Fruit fly (Drosophila melanogaster) whole organism, embryonic: ENCODE data around the gene CG15880.

Experiments
- Ada2b ChIP-seq: fragments of 200-800 bp; sonication (Bioruptor generic); IDR thresholded peaks from 2 replicates; pipeline ENCODE4 v1.3.6; 2022; ENCODE audit warnings: missing biosample characterization, missing genetic modification characterization
- Antp ChIP-seq: fragments of 200-800 bp; sonication (Bioruptor generic); optimal IDR thresholded peaks from 3 replicates; lab custom pipeline; 2016; ENCODE audit warnings: missing biosample characterization, missing genetic modification characterization
- Atf6 ChIP-seq: fragments of 200-800 bp; sonication (Bioruptor generic); IDR thresholded peaks from 2 replicates; pipeline ENCODE4 v1.3.6; 2022; ENCODE audit warnings: missing biosample characterization, missing genetic modification characterization
- BEAF-32 ChIP-seq: fragments of 200-800 bp; sonication (Bioruptor generic); optimal IDR thresholded peaks from 3 replicates; lab custom pipeline; 2017; ENCODE audit warnings: missing biosample characterization, missing genetic modification characterization, mild to moderate bottlenecking, moderate library complexity, missing genetic modification reagents
- CG10654 ChIP-seq: fragments of 200-800 bp; sonication (Bioruptor generic); optimal IDR thresholded peaks from 2 replicates; lab custom pipeline; 2016; ENCODE audit warnings: missing biosample characterization, missing genetic modification characterization
- CG11696 ChIP-seq: fragments of 200-800 bp; sonication (Bioruptor generic); IDR thresholded peaks from 2 replicates; pipeline ENCODE4 v1.3.6; 2022; ENCODE audit warnings: missing biosample characterization, missing genetic modification characterization
- CG15514 ChIP-seq: fragments of 200-800 bp; sonication (Bioruptor generic); optimal IDR thresholded peaks from 3 replicates; lab custom pipeline; 2017; ENCODE audit warnings: missing biosample characterization, missing genetic modification characterization, mild to moderate bottlenecking, moderate library complexity, missing genetic modification reagents
- CG16813 ChIP-seq: fragments of 200-800 bp; sonication (Bioruptor generic); IDR thresholded peaks from 3 replicates; pipeline ENCODE4 v1.3.6; 2022; ENCODE audit warnings: missing biosample characterization, missing genetic modification characterization; ENCODE audit not compliant: partially characterized antibody
- CG17361 ChIP-seq: fragments of 200-800 bp; sonication (Bioruptor generic); IDR thresholded peaks from 3 replicates; pipeline ENCODE4 v1.3.6; 2022; ENCODE audit warnings: missing biosample characterization, missing genetic modification characterization
- CG17568 ChIP-seq: fragments of 200-800 bp; sonication (Bioruptor generic); optimal IDR thresholded peaks from 2 replicates; lab custom pipeline; 2018; ENCODE audit warnings: missing biosample characterization, mild to moderate bottlenecking, missing genetic modification characterization, moderate library complexity
- CG17912 ChIP-seq: fragments of 200-800 bp; sonication (Bioruptor generic); optimal IDR thresholded peaks from 2 replicates; lab custom pipeline; 2018; ENCODE audit warnings: missing biosample characterization, mild to moderate bottlenecking, missing genetic modification characterization
- CG31365 ChIP-seq: fragments of 200-800 bp; sonication (Bioruptor generic); optimal IDR thresholded peaks from 2 replicates; lab custom pipeline; 2018; ENCODE audit warnings: missing biosample characterization, mild to moderate bottlenecking, missing genetic modification characterization
- CG33213 ChIP-seq: fragments of 200-800 bp; sonication (Bioruptor generic); optimal IDR thresholded peaks from 3 replicates; lab custom pipeline; 2016; ENCODE audit warnings: missing biosample characterization, missing genetic modification characterization
- CG33557 ChIP-seq: fragments of 200-800 bp; sonication (Bioruptor generic); optimal IDR thresholded peaks from 2 replicates; lab custom pipeline; 2019; ENCODE audit warnings: missing biosample characterization, mild to moderate bottlenecking, missing genetic modification characterization, moderate library complexity
- CG6854 ChIP-seq: fragments of 200-800 bp; sonication (Bioruptor generic); optimal IDR thresholded peaks from 3 replicates; lab custom pipeline; 2017; ENCODE audit warnings: missing biosample characterization, mild to moderate bottlenecking, missing genetic modification characterization
- CG8478 ChIP-seq: fragments of >200 bp; optimal IDR thresholded peaks from 2 replicates; lab custom pipeline; 2018
- CG8944 ChIP-seq: fragments of 200-800 bp; sonication (Bioruptor generic); optimal IDR thresholded peaks from 3 replicates; lab custom pipeline; 2016; ENCODE audit warnings: missing biosample characterization, missing genetic modification characterization
- CG9437 ChIP-seq: fragments of 200-800 bp; sonication (Bioruptor generic); optimal IDR thresholded peaks from 2 replicates; lab custom pipeline; 2018; ENCODE audit warnings: missing biosample characterization, mild to moderate bottlenecking, missing genetic modification characterization
- CG9609 ChIP-seq: fragments of 200-800 bp; sonication (Bioruptor generic); optimal IDR thresholded peaks from 3 replicates; lab custom pipeline; 2016; ENCODE audit warnings: missing biosample characterization, missing genetic modification characterization
- CrebB ChIP-seq: fragments of 200-800 bp; sonication (Bioruptor generic); optimal IDR thresholded peaks from 3 replicates; lab custom pipeline; 2018; ENCODE audit warnings: missing biosample characterization, mild to moderate bottlenecking, missing genetic modification characterization
- D ChIP-seq, 2 experiments: fragments of 200-800 bp in 1 of 2; fragments of >200 bp in 1 of 2; sonication (Bioruptor generic) in 1 of 2; optimal IDR thresholded peaks; 2 replicates in 1 of 2; 3 replicates in 1 of 2; lab custom pipeline; 2017; ENCODE audit warnings: mild to moderate bottlenecking in 1 of 2, missing biosample characterization in 1 of 2, missing genetic modification characterization in 1 of 2, missing genetic modification reagents in 1 of 2
- Fer3 ChIP-seq: fragments of 200-800 bp; sonication (Bioruptor generic); optimal IDR thresholded peaks from 2 replicates; lab custom pipeline; 2018; ENCODE audit warnings: missing biosample characterization, mild to moderate bottlenecking, missing genetic modification characterization, moderate library complexity
- Hsf ChIP-seq: fragments of 200-800 bp; sonication (Bioruptor generic); optimal IDR thresholded peaks from 3 replicates; lab custom pipeline; 2016; ENCODE audit warnings: missing biosample characterization, missing genetic modification characterization
- Jarid2 ChIP-seq: fragments of 200-800 bp; sonication (Bioruptor generic); optimal IDR thresholded peaks from 3 replicates; lab custom pipeline; 2017; ENCODE audit warnings: mild to moderate bottlenecking, missing biosample characterization, missing genetic modification reagents, missing genetic modification characterization
- Kr ChIP-seq: fragments of 200-800 bp; sonication (Bioruptor generic); optimal IDR thresholded peaks from 2 replicates; lab custom pipeline; 2017; ENCODE audit warnings: missing biosample characterization, mild to moderate bottlenecking, missing genetic modification characterization
- Med ChIP-seq: fragments of 200-800 bp; sonication (Bioruptor generic); peaks from one replicate; lab custom pipeline; 2016; ENCODE audit warnings: missing biosample characterization, missing genetic modification characterization, mild to moderate bottlenecking, inconsistent platforms, moderate library complexity
- Myb ChIP-seq: fragments of 200-800 bp; sonication (Bioruptor generic); optimal IDR thresholded peaks from 2 replicates; lab custom pipeline; 2016; ENCODE audit warnings: missing biosample characterization, missing genetic modification characterization
- Neu2 ChIP-seq: fragments of 200-800 bp; sonication (Bioruptor generic); optimal IDR thresholded peaks from 3 replicates; lab custom pipeline; 2016; ENCODE audit warnings: missing biosample characterization, missing genetic modification characterization, borderline replicate concordance
- Oli ChIP-seq: fragments of 200-800 bp; sonication (Bioruptor generic); optimal IDR thresholded peaks from 2 replicates; lab custom pipeline; 2018; ENCODE audit warnings: missing biosample characterization, mild to moderate bottlenecking, missing genetic modification characterization, moderate library complexity
- TFAM ChIP-seq: fragments of 200-800 bp; sonication (Bioruptor generic); optimal IDR thresholded peaks from 2 replicates; lab custom pipeline; 2017; ENCODE audit warnings: missing biosample characterization, missing genetic modification characterization, inconsistent platforms
- abd-A ChIP-seq: fragments of 200-800 bp; sonication (Bioruptor generic); optimal IDR thresholded peaks from 3 replicates; lab custom pipeline; 2019; ENCODE audit warnings: missing biosample characterization, mild to moderate bottlenecking, missing genetic modification characterization, moderate library complexity
- aop ChIP-seq: fragments of 200-800 bp; sonication (Bioruptor generic); IDR thresholded peaks from 2 replicates; pipeline ENCODE4 v1.3.6; 2022; ENCODE audit warnings: missing biosample characterization, missing genetic modification characterization
- chif ChIP-seq, 2 experiments: fragments of 200-800 bp; sonication (Bioruptor generic); optimal IDR thresholded peaks; 3 replicates each; lab custom pipeline; 2016; ENCODE audit warnings: missing biosample characterization in 2 of 2, missing genetic modification characterization in 2 of 2
- croc ChIP-seq: fragments of 200-800 bp; sonication (Bioruptor generic); conservative IDR thresholded peaks from 3 replicates; pipeline ENCODE4 v1.3.6; 2022; ENCODE audit warnings: missing biosample characterization, missing genetic modification characterization
- crol ChIP-seq: fragments of 200-800 bp; sonication (Bioruptor generic); IDR thresholded peaks from 2 replicates; pipeline ENCODE4 v1.3.6; 2022; ENCODE audit warnings: missing biosample characterization, missing genetic modification characterization
- crp ChIP-seq, 2 experiments: fragments of 200-800 bp; sonication (Bioruptor generic); optimal IDR thresholded peaks; 2 replicates in 1 of 2; 3 replicates in 1 of 2; lab custom pipeline; 2017; ENCODE audit warnings: missing biosample characterization in 2 of 2, missing genetic modification characterization in 2 of 2, mild to moderate bottlenecking in 1 of 2, moderate library complexity in 1 of 2
- en ChIP-seq: fragments of 200-800 bp; sonication (Bioruptor generic); optimal IDR thresholded peaks from 2 replicates; lab custom pipeline; 2016; ENCODE audit warnings: missing biosample characterization, missing genetic modification characterization
- fd64A ChIP-seq: fragments of 200-800 bp; sonication (Bioruptor generic); optimal IDR thresholded peaks from 3 replicates; lab custom pipeline; 2018; ENCODE audit warnings: missing biosample characterization, mild to moderate bottlenecking, missing genetic modification characterization
- gfzf ChIP-seq: fragments of 200-800 bp; sonication (Bioruptor generic); optimal IDR thresholded peaks from 2 replicates; lab custom pipeline; 2016; ENCODE audit warnings: missing biosample characterization, mild to moderate bottlenecking, missing genetic modification characterization, moderate library complexity
- ham ChIP-seq: fragments of 200-800 bp; sonication (Bioruptor generic); IDR thresholded peaks from 2 replicates; pipeline ENCODE4 v1.3.6; 2022; ENCODE audit warnings: missing biosample characterization, missing genetic modification characterization
- ind ChIP-seq: fragments of 200-800 bp; sonication (Bioruptor generic); optimal IDR thresholded peaks from 3 replicates; lab custom pipeline; 2016; ENCODE audit warnings: missing biosample characterization, missing genetic modification characterization
- pnt ChIP-seq: fragments of 200-800 bp; sonication (Bioruptor generic); optimal IDR thresholded peaks from 3 replicates; lab custom pipeline; 2016; ENCODE audit warnings: missing biosample characterization, missing genetic modification characterization
- prd ChIP-seq, 3 experiments: fragments of >200 bp in 2 of 3; fragments of 200-800 bp in 1 of 3; sonication (Bioruptor generic) in 1 of 3; optimal IDR thresholded peaks in 2 of 3; IDR thresholded peaks in 1 of 3; 2 replicates in 2 of 3; 3 replicates in 1 of 3; pipeline versions ENCODE4 v1.3.6 to Lab custom; 2017 to 2022; ENCODE audit warnings: missing biosample characterization in 1 of 3, missing genetic modification characterization in 1 of 3
- pum ChIP-seq: fragments of 200-800 bp; sonication (Bioruptor generic); optimal IDR thresholded peaks from 2 replicates; lab custom pipeline; 2016; ENCODE audit warnings: missing biosample characterization, missing genetic modification characterization
- ranshi ChIP-seq: fragments of 200-800 bp; sonication (Bioruptor generic); IDR thresholded peaks from 2 replicates; pipeline ENCODE4 v1.3.6; 2022; ENCODE audit warnings: missing biosample characterization, missing genetic modification characterization
- ro ChIP-seq: fragments of 200-800 bp; sonication (Bioruptor generic); IDR thresholded peaks from 2 replicates; pipeline ENCODE4 v1.3.6; 2022; ENCODE audit warnings: missing biosample characterization, missing genetic modification characterization
- tio ChIP-seq: fragments of 200-800 bp; sonication (Bioruptor generic); optimal IDR thresholded peaks from 2 replicates; lab custom pipeline; 2017; ENCODE audit warnings: missing biosample characterization, missing genetic modification characterization, inconsistent platforms
- toy ChIP-seq: fragments of 200-800 bp; sonication (Bioruptor generic); IDR thresholded peaks from 2 replicates; pipeline ENCODE4 v1.3.6; 2022; ENCODE audit warnings: missing biosample characterization, missing genetic modification characterization
- ttk ChIP-seq: fragments of 200-800 bp; sonication (Bioruptor generic); IDR thresholded peaks from 2 replicates; pipeline ENCODE4 v2.1.2; 2022; ENCODE audit warnings: missing biosample characterization, missing genetic modification characterization

Gene CG15880

dm6 chr2L:819315-820032 is 1.7 kb upstream of the CG15880 start, which contains the start of the genes PGAP2 and Clp:
TSS of gene PGAP2 (minus strand) at chr2L:819508.
TSS of gene Clp (plus strand) at chr2L:819964.
- peak; percentile 89 for TF ChIP-seq Med (GFP tag; lab: Kevin White, UChicago)
- TF ChIP-seq Antp (GFP tag; lab: Kevin White, UChicago): peak; percentile 31
- peak; percentile 68 for TF ChIP-seq Oli (tag; lab: Kevin White, UChicago)
- peak; percentile 72 for TF ChIP-seq Atf6 (GFP tag; lab: Robert Waterston, UW)
- TF ChIP-seq prd (optimal IDR thresholded peaks at IDR 0.05; lab: Kevin White, UChicago): no peak
- TF ChIP-seq prd (GFP tag; IDR thresholded peaks at IDR 0.05; lab: Robert Waterston, UW): peak; percentile 85
- TF ChIP-seq CG17912 (GFP tag; lab: Kevin White, UChicago): no peak
- no peak for TF ChIP-seq ham (GFP tag; lab: Robert Waterston, UW)
- TF ChIP-seq CG8944 (GFP tag; lab: Kevin White, UChicago): peak; percentile 12
- no peak for TF ChIP-seq D (optimal IDR thresholded peaks at IDR 0.05; lab: Kevin White, UChicago)
- peak; percentile 41 for TF ChIP-seq D (GFP tag; optimal IDR thresholded peaks at IDR 0.05; lab: Kevin White, UChicago)
- no peak for TF ChIP-seq abd-A (tag; lab: Kevin White, UChicago)
- TF ChIP-seq ro (GFP tag; lab: Robert Waterston, UW): peak; percentile 30; the same call in 1 of the 2 replicates
- TF ChIP-seq Hsf (GFP tag; lab: Kevin White, UChicago): peak; percentile 72
- TF ChIP-seq Fer3 (tag; lab: Kevin White, UChicago): peak; percentile 78
- TF ChIP-seq CG8478 (lab: Kevin White, UChicago): no peak
- peak; percentile 7 for TF ChIP-seq CrebB
- peak in 1 of 2 experiments; percentile 51 for TF ChIP-seq crp (GFP tag; optimal IDR thresholded peaks at IDR 0.05; lab: Kevin White, UChicago)
- peak; percentile 91 for TF ChIP-seq CG17361 (GFP tag; lab: Robert Waterston, UW)
- TF ChIP-seq CG9609: peak; percentile 35
- TF ChIP-seq Neu2 (GFP tag; lab: Kevin White, UChicago): peak; percentile 33
- no peak for TF ChIP-seq CG6854 (GFP tag; lab: Kevin White, UChicago)
- peak; percentile 72 for TF ChIP-seq ttk (GFP tag; lab: Robert Waterston, UW)
- TF ChIP-seq Kr (GFP tag; lab: Kevin White, UChicago): no peak
- no peak for TF ChIP-seq TFAM
- no peak for TF ChIP-seq fd64A
- no peak for TF ChIP-seq en (GFP tag; lab: Kevin White, UChicago)
- TF ChIP-seq crol (GFP tag; lab: Robert Waterston, UW): no peak
- peak; percentile 98 for TF ChIP-seq CG9437 (GFP tag; lab: Kevin White, UChicago)
- no peak for TF ChIP-seq CG31365 (tag; lab: Kevin White, UChicago)
- TF ChIP-seq CG11696 (GFP tag; lab: Robert Waterston, UW): no peak
- TF ChIP-seq CG15514 (GFP tag; lab: Kevin White, UChicago): peak; percentile 59
- peak; percentile 77 for TF ChIP-seq BEAF-32 (GFP tag; lab: Kevin White, UChicago)
- TF ChIP-seq ranshi (GFP tag; lab: Robert Waterston, UW): peak; percentile 69
- TF ChIP-seq CG17568 (GFP tag; lab: Kevin White, UChicago): no peak
- peak; percentile 7; the same call in 1 of the 2 replicates for TF ChIP-seq toy (GFP tag; lab: Robert Waterston, UW)
- TF ChIP-seq CG33213: no peak
- no peak for TF ChIP-seq tio (GFP tag; lab: Kevin White, UChicago)
- TF ChIP-seq gfzf (GFP tag; lab: Kevin White, UChicago): no peak
- peak; percentile 54 for TF ChIP-seq CG16813 (GFP tag; lab: Robert Waterston, UW)
- peak; percentile 53 for TF ChIP-seq CG33557
- no peak for TF ChIP-seq aop (GFP tag; lab: Robert Waterston, UW)
- TF ChIP-seq croc (GFP tag; lab: Robert Waterston, UW): peak; percentile 71
- TF ChIP-seq ind (GFP tag; lab: Kevin White, UChicago): peak; percentile 79
- peak; percentile 16 for TF ChIP-seq pnt (GFP tag; lab: Kevin White, UChicago)
- no peak for TF ChIP-seq Myb (GFP tag; lab: Kevin White, UChicago)
- peak; percentile 61; the same call in 1 of the 2 replicates for TF ChIP-seq Ada2b (GFP tag; lab: Robert Waterston, UW)
- TF ChIP-seq Jarid2 (GFP tag; lab: Kevin White, UChicago): no peak
- peak; percentile 62 for TF ChIP-seq CG10654 (GFP tag; lab: Kevin White, UChicago)
- TF ChIP-seq pum (GFP tag; lab: Kevin White, UChicago): peak; percentile 63
- peak; percentile 43 to 56 for TF ChIP-seq chif (GFP tag; optimal IDR thresholded peaks at IDR 0.05; lab: Kevin White, UChicago)
